Fruit fly (Drosophila melanogaster) whole organism, wandering third instar larva: ENCODE data around the gene CG13481.
A peak's percentile ranks its signal among the peaks of the same experiment; 100 is the strongest.

Experiments
- Abd-B ChIP-seq: fragments of >200 bp; optimal IDR thresholded peaks from 2 replicates; lab custom pipeline; 2017; ENCODE audit warnings: missing biosample characterization, missing genetic modification characterization
- CG32264 ChIP-seq: fragments of 200-800 bp; sonication (Bioruptor generic); optimal IDR thresholded peaks from 2 replicates; lab custom pipeline; 2016; ENCODE audit warnings: missing biosample characterization, missing genetic modification characterization
- CG9705 ChIP-seq: fragments of 200-800 bp; sonication (Bioruptor generic); optimal IDR thresholded peaks from 2 replicates; lab custom pipeline; 2018; ENCODE audit warnings: missing biosample characterization, mild to moderate bottlenecking, missing genetic modification characterization
- CrebA ChIP-seq: fragments of 200-800 bp; sonication (Bioruptor generic); optimal IDR thresholded peaks from 2 replicates; lab custom pipeline; 2016; ENCODE audit warnings: missing biosample characterization, mild to moderate bottlenecking, missing genetic modification characterization, borderline replicate concordance
- Dfd ChIP-seq: fragments of >200 bp; optimal IDR thresholded peaks from 2 replicates; lab custom pipeline; 2017; ENCODE audit warnings: missing biosample characterization, missing genetic modification characterization
- Dif ChIP-seq: fragments of 200-275, 200-300 bp; sonication (Bioruptor generic); optimal IDR thresholded peaks from 2 replicates; lab custom pipeline; 2018; ENCODE audit warnings: missing biosample characterization, missing genetic modification characterization; ENCODE audit not compliant: partially characterized antibody
- GATAd ChIP-seq: sonication (Bioruptor generic); optimal IDR thresholded peaks from 2 replicates; lab custom pipeline; 2016; ENCODE audit warnings: missing biosample characterization, missing genetic modification characterization
- HLH106 ChIP-seq: fragments of 200-800 bp; optimal IDR thresholded peaks from 3 replicates; lab custom pipeline; 2019; ENCODE audit warnings: missing biosample characterization, mild to moderate bottlenecking, missing genetic modification characterization, moderate library complexity
- Hnf4 ChIP-seq: fragments of 200-800 bp; sonication (Bioruptor generic); optimal IDR thresholded peaks from 2 replicates; lab custom pipeline; 2016; ENCODE audit warnings: missing biosample characterization, mild to moderate bottlenecking, missing genetic modification characterization
- Hr78 ChIP-seq: fragments of >200 bp; optimal IDR thresholded peaks from 2 replicates; lab custom pipeline; 2017; ENCODE audit warnings: missing biosample characterization, missing genetic modification characterization
- Hr83 ChIP-seq: fragments of 200-300 bp; sonication (Bioruptor generic); optimal IDR thresholded peaks from 2 replicates; lab custom pipeline; 2016; ENCODE audit warnings: missing biosample characterization, mild to moderate bottlenecking, missing genetic modification characterization, moderate library complexity; ENCODE audit not compliant: poor library complexity, severe bottlenecking
- Jra ChIP-seq: sonication (Bioruptor generic); optimal IDR thresholded peaks from 2 replicates; lab custom pipeline; 2016; ENCODE audit warnings: missing biosample characterization, missing genetic modification characterization
- Mio ChIP-seq: sonication (Bioruptor generic); optimal IDR thresholded peaks from 2 replicates; lab custom pipeline; 2016; ENCODE audit warnings: missing biosample characterization, missing genetic modification characterization
- Myc ChIP-seq: fragments of >200 bp; optimal IDR thresholded peaks from 2 replicates; lab custom pipeline; 2017
- OdsH ChIP-seq: fragments of 200-800 bp; sonication (Bioruptor generic); optimal IDR thresholded peaks from 2 replicates; lab custom pipeline; 2016; ENCODE audit warnings: missing biosample characterization, mild to moderate bottlenecking, missing genetic modification characterization
- Rel ChIP-seq, 2 experiments: fragments of 200-800 bp; sonication (Bioruptor generic) in 1 of 2; optimal IDR thresholded peaks; 2 replicates in 1 of 2; 3 replicates in 1 of 2; lab custom pipeline; 2016 to 2019; ENCODE audit warnings: mild to moderate bottlenecking in 2 of 2, missing biosample characterization in 2 of 2, missing genetic modification characterization in 2 of 2, moderate library complexity in 1 of 2
- Sp1 ChIP-seq: fragments of 200-800 bp; sonication (Bioruptor generic); optimal IDR thresholded peaks from 3 replicates; lab custom pipeline; 2019; ENCODE audit warnings: missing biosample characterization, mild to moderate bottlenecking, missing genetic modification characterization, moderate library complexity
- Vsx2 ChIP-seq: fragments of 200-300, 225-300 bp; sonication (Bioruptor generic); optimal IDR thresholded peaks from 2 replicates; lab custom pipeline; 2018; ENCODE audit warnings: missing biosample characterization, missing genetic modification characterization; ENCODE audit not compliant: partially characterized antibody
- br ChIP-seq: fragments of 200-800 bp; sonication (Bioruptor generic); optimal IDR thresholded peaks from 2 replicates; lab custom pipeline; 2016; ENCODE audit warnings: missing biosample characterization, missing genetic modification characterization
- dl ChIP-seq, 2 experiments: fragments of 175-275, 200-275 bp in 1 of 2; fragments of 200-275 bp in 1 of 2; sonication (Bioruptor generic); optimal IDR thresholded peaks; lab custom pipeline; 2018; ENCODE audit warnings: mild to moderate bottlenecking in 2 of 2, missing biosample characterization in 2 of 2, missing genetic modification characterization in 2 of 2, moderate library complexity in 2 of 2; ENCODE audit not compliant: partially characterized antibody in 2 of 2, insufficient read depth in 1 of 2
- dmrt93B ChIP-seq: fragments of 200-800 bp; sonication (Bioruptor generic); optimal IDR thresholded peaks from 2 replicates; lab custom pipeline; 2018; ENCODE audit warnings: missing biosample characterization, mild to moderate bottlenecking, missing genetic modification characterization
- dsf ChIP-seq: sonication (Bioruptor generic); optimal IDR thresholded peaks from 2 replicates; lab custom pipeline; 2016; ENCODE audit warnings: missing biosample characterization, missing genetic modification characterization, borderline replicate concordance
- ey ChIP-seq: fragments of 200-800 bp; sonication (Bioruptor generic); optimal IDR thresholded peaks from 2 replicates; lab custom pipeline; 2016; ENCODE audit warnings: missing biosample characterization, missing genetic modification characterization
- foxo ChIP-seq, 2 experiments: fragments of 200-800 bp; sonication (Bioruptor generic); optimal IDR thresholded peaks; 2 replicates in 1 of 2; 3 replicates in 1 of 2; lab custom pipeline; 2016 to 2017; ENCODE audit warnings: missing biosample characterization in 2 of 2, missing genetic modification characterization in 2 of 2
- fru ChIP-seq: fragments of 200-800 bp; sonication (Bioruptor generic); optimal IDR thresholded peaks from 3 replicates; lab custom pipeline; 2016; ENCODE audit warnings: missing biosample characterization, mild to moderate bottlenecking, missing genetic modification characterization
- h ChIP-seq: fragments of 200-800 bp; sonication (Bioruptor generic); optimal IDR thresholded peaks from 3 replicates; lab custom pipeline; 2016; ENCODE audit warnings: missing biosample characterization, mild to moderate bottlenecking, missing genetic modification characterization
- lola ChIP-seq: fragments of >200 bp; optimal IDR thresholded peaks from 2 replicates; lab custom pipeline; 2017; ENCODE audit warnings: missing biosample characterization, missing genetic modification characterization
- pan ChIP-seq: fragments of >200 bp; optimal IDR thresholded peaks from 2 replicates; lab custom pipeline; 2017
- psq ChIP-seq: fragments of 200-800 bp; sonication (Bioruptor generic); optimal IDR thresholded peaks from 3 replicates; lab custom pipeline; 2017; ENCODE audit warnings: missing biosample characterization, mild to moderate bottlenecking, missing genetic modification characterization, moderate library complexity
- rgr ChIP-seq: fragments of 200-800 bp; sonication (Bioruptor generic); optimal IDR thresholded peaks from 3 replicates; lab custom pipeline; 2016; ENCODE audit warnings: missing biosample characterization, mild to moderate bottlenecking, missing genetic modification characterization
- sage ChIP-seq: fragments of 200-800 bp; sonication (Bioruptor generic); optimal IDR thresholded peaks from 2 replicates; lab custom pipeline; 2016; ENCODE audit warnings: missing biosample characterization, mild to moderate bottlenecking, missing genetic modification characterization
- sv ChIP-seq: fragments of 200-800 bp; sonication (Bioruptor generic); optimal IDR thresholded peaks from 3 replicates; lab custom pipeline; 2016; ENCODE audit warnings: missing biosample characterization, missing genetic modification characterization
- woc ChIP-seq: sonication (Bioruptor generic); optimal IDR thresholded peaks from 2 replicates; lab custom pipeline; 2016; ENCODE audit warnings: missing biosample characterization, mild to moderate bottlenecking, missing genetic modification characterization

CG13481 gene

dm6 chr3L:14350814-14351213, 18.7 kb downstream of the CG13481 start:
- TF ChIP-seq foxo (GFP tag; optimal IDR thresholded peaks at IDR 0.05; lab: Kevin White, UChicago) (peak in 1 of 2 experiments; percentile 11), dl (GFP tag; optimal IDR thresholded peaks at IDR 0.05; lab: Kevin White, UChicago; ENCODE audit: insufficient read depth in 1 of 2, partially characterized antibody in 2 of 2) (no peak), Dif (GFP tag; lab: Kevin White, UChicago) (no peak), sage (no peak), dmrt93B (GFP tag; lab: Kevin White, UChicago) (no peak), Vsx2 (GFP tag; lab: Kevin White, UChicago) (no peak), Rel (GFP tag; optimal IDR thresholded peaks at IDR 0.05; lab: Kevin White, UChicago) (no peak), Rel (tag; optimal IDR thresholded peaks at IDR 0.05; lab: Kevin White, UChicago) (no peak), Myc (no peak), Mio (GFP tag; lab: Kevin White, UChicago) (no peak), ey (GFP tag; lab: Kevin White, UChicago) (peak; percentile 35), Hr83 (no peak), OdsH (GFP tag; lab: Kevin White, UChicago) (no peak), sv (GFP tag; lab: Kevin White, UChicago) (no peak), Sp1 (GFP tag; lab: Kevin White, UChicago) (peak; percentile 6), HLH106 (tag; lab: Kevin White, UChicago) (peak; percentile 48), h (no peak), br (no peak), Hr78 (GFP tag; lab: Kevin White, UChicago) (no peak)

- TF ChIP-seq Myc (no peak), Hnf4 (GFP tag; lab: Kevin White, UChicago) (no peak), GATAd (no peak), dmrt93B (GFP tag; lab: Kevin White, UChicago) (no peak), CrebA (no peak), foxo (GFP tag; optimal IDR thresholded peaks at IDR 0.05; lab: Kevin White, UChicago) (peak in 1 of 2 experiments; percentile 59), woc (GFP tag; lab: Kevin White, UChicago) (peak; percentile 49), h (peak; percentile 50), dl (GFP tag; optimal IDR thresholded peaks at IDR 0.05; lab: Kevin White, UChicago; ENCODE audit: insufficient read depth in 1 of 2, partially characterized antibody in 2 of 2) (no peak), HLH106 (tag; lab: Kevin White, UChicago) (peak; percentile 25), lola (no peak), psq (peak; percentile 34), br (peak; percentile 28), OdsH (GFP tag; lab: Kevin White, UChicago) (peak; percentile 55), CG32264 (no peak), ey (GFP tag; lab: Kevin White, UChicago) (peak; percentile 69), Mio (GFP tag; lab: Kevin White, UChicago) (no peak), fru (GFP tag; lab: Kevin White, UChicago) (peak; percentile 72), rgr (GFP tag; lab: Kevin White, UChicago) (peak; percentile 52), Rel (GFP tag; optimal IDR thresholded peaks at IDR 0.05; lab: Kevin White, UChicago) (no peak), Rel (tag; optimal IDR thresholded peaks at IDR 0.05; lab: Kevin White, UChicago) (no peak), Sp1 (GFP tag; lab: Kevin White, UChicago) (peak; percentile 52), Jra (no peak), Dif (GFP tag; lab: Kevin White, UChicago) (no peak), sage (no peak), Vsx2 (GFP tag; lab: Kevin White, UChicago) (no peak)
Observed at dm6 chr3L:14350218-14350617, 19.3 kb downstream of the CG13481 start.

dm6 chr3L:14346546-14346945, 23.0 kb downstream of the CG13481 start:
- no peak for TF ChIP-seq pan (lab: Kevin White, UChicago)
- TF ChIP-seq GATAd = no peak
- TF ChIP-seq lola = no peak

dm6 chr3L:14343344-14343972, 26.0 kb downstream of the CG13481 start:
- TF ChIP-seq CG9705 (GFP tag; lab: Kevin White, UChicago) (no peak), pan (lab: Kevin White, UChicago) (no peak), psq (no peak), Rel (GFP tag; optimal IDR thresholded peaks at IDR 0.05; lab: Kevin White, UChicago) (no peak), Rel (tag; optimal IDR thresholded peaks at IDR 0.05; lab: Kevin White, UChicago) (no peak), Vsx2 (GFP tag; lab: Kevin White, UChicago) (no peak), sage (no peak), br (no peak), Mio (GFP tag; lab: Kevin White, UChicago) (no peak), Sp1 (GFP tag; lab: Kevin White, UChicago) (no peak), Dfd (no peak), ey (GFP tag; lab: Kevin White, UChicago) (no peak), Hr78 (GFP tag; lab: Kevin White, UChicago) (no peak), fru (GFP tag; lab: Kevin White, UChicago) (no peak), Abd-B (no peak), dmrt93B (GFP tag; lab: Kevin White, UChicago) (no peak), dsf (GFP tag; lab: Kevin White, UChicago) (no peak), HLH106 (tag; lab: Kevin White, UChicago) (no peak)
- TF ChIP-seq, all 38 proteins: peak for 0
